Fruit fly (Drosophila melanogaster): ENCODE measurements around the gene CG34124.

The CG34124 gene

DNA sequence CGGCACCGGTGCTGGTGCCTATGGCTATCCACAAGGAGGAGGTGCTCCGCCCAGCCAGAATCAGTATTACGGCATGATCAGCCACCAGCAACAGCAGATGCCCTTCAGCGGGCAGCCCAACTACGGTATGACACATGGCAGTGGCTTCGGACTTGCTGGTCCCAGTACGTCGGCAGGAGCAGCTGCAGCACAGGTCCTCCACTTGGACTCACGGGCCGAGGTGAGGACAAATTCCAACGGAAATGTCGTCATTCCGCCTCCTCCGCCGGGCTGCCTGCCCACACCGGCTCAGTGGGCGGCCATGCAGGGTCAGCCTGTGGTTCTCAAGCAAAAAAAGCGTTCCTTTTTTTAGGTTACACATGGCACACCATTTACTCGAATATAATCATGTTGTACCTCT lies 7.7 kb downstream of the CG34124 start:
- TF ChIP-seq CG17801 (GFP tag; optimal IDR thresholded peaks at IDR 0.05; ENCODE audit: partially characterized antibody), result no peak

DNA sequence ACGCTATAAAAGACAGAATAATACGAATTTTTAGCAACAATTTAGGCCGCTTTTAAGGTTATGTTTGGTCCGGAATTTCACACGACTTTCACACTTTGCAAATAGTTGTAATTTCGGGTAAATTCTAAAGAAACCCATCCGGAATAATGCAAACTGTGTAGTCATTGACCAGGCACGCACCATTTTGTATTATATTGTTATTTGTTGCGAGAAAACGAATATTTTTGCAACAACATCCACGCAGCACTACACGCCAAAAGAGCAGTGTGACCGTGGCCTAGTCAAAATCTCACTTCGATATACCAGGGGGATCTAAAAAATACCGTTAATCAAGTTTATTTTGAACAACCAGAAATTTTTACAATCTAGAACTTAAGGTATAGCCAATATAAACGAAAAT lies 9.3 kb downstream of the CG34124 start, which contains the start of gene eIF3i:
TSS of gene eIF3i (minus strand) at position 265 of the 400 bp plus-strand sequence.
- no peak for TF ChIP-seq CG17801 (GFP tag; optimal IDR thresholded peaks at IDR 0.05; ENCODE audit: partially characterized antibody)

DNA sequence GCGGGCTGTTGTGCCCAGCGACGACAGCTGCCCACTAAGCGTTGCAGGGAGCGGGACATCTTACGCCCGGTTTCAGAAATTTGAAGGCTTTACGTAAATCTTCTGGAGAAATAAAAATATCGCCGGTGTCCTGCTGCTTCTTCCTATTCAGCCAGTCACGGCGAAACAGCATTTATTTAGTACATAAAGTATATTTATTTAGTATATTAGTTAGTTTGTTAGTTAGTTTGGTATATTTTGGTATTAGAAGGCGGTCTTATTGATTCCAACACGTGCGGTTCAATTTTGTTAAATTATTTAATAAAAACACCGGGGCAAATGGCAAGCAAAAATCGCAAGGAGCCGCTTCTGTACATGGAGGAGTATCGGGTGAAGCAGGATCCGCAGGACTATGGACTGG lies 10.6 kb downstream of the CG34124 start, which contains the start of the genes Scox and Polr1C:
TSS of gene Scox (minus strand) at position 169 of the 400 bp plus-strand sequence.
TSS of gene Polr1C (plus strand) at position 238 of the 400 bp plus-strand sequence.
- TF ChIP-seq CG17801 (GFP tag; optimal IDR thresholded peaks at IDR 0.05; ENCODE audit: partially characterized antibody), result no peak

DNA sequence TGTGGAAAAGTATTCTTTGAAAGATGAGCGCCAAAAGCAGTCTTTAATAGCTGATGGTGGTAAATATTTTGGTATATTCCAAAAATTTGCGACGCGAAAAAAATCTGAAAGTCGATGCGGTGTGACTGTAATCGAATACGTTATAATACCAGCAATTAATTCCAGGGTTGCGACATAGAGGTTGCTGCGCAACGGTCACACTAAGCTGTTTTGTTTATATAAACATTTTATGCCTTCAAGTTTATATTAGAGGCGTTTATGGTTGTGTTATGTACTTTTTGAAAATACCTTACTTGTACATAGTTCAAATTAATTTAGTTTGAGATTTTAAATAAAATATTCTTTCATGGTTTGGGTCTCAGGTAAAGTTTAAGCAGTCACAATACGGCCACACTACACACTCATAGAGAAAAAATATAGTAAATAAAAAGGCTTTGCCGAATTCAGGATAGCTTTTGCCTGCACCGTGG lies 13.2 kb downstream of the CG34124 start, which contains the start of gene CG14043:
TSS of gene CG14043 (plus strand) at position 374 of the 470 bp plus-strand sequence.
- TF ChIP-seq CG17801 (GFP tag; optimal IDR thresholded peaks at IDR 0.05; ENCODE audit: partially characterized antibody), result peak; percentile 7

DNA sequence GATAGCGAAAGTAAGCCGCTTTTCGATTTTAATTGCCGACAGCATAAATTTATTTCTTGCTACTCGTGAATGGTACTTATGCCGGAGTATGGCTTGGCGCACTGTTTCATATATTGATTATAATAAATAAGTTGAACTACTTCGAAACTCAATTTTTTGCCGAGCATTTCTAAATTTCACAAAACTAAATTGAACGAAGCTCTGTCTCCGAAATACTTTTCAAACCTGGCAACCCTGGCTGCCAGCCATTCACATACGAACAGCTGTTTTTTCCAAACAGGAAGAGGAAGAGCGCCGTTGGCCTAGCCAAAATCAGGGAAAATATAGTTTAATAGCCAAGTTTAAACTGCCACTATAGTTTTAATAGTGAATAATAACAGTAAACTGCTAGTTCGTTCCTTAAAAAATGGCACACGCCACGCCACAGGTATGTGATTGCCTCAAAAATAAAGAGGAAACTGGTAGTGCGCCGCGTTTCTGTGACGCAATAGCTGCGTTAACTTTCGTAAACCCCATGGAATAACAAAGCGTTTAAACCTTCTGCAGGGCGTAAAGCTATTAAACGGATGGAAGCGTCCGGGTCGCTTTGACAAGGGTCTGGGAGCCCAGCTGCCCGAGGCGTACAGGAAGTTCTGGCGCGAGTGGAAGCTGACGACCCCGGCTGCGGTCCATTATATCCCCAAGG lies 15.7 kb downstream of the CG34124 start, which contains the start of gene mRpL28:
TSS of gene mRpL28 (plus strand) at position 246 of the 685 bp plus-strand sequence.
- TF ChIP-seq CG17801 (GFP tag; optimal IDR thresholded peaks at IDR 0.05; ENCODE audit: partially characterized antibody), result peak; percentile 10

DNA sequence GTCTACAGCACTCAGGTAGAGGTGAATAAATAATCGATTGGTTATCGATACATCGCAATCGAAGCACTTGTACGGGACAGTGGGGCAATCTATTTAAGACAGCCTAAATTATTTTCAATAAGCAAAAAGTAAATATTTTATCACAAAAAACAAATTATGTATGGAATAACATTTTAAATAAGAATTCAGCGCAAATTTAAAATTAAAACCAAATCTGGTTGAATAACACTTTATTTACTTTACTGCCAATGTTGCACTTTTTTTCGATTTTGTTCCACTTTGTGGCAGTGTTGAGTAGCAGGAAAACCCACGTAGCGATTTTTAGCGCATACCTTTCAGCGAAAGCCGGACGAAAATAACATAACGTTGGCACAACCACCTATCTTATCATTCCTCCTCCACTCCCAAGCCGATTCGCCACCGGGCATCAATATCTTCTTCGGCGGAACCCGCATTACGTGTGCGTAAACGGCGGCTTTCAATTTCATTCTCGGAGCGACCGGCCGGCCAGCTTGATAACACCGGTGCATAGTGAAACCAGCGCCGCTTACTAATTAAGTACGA lies 18.9 kb downstream of the CG34124 start, which contains the start of the genes Gmd and CG3792:
TSS of gene Gmd (minus strand) at position 36 of the 564 bp plus-strand sequence.
TSS of gene CG3792 (plus strand) at position 325 of the 564 bp plus-strand sequence.
- peak; percentile 94 for TF ChIP-seq CG17801 (GFP tag; optimal IDR thresholded peaks at IDR 0.05; ENCODE audit: partially characterized antibody)

DNA sequence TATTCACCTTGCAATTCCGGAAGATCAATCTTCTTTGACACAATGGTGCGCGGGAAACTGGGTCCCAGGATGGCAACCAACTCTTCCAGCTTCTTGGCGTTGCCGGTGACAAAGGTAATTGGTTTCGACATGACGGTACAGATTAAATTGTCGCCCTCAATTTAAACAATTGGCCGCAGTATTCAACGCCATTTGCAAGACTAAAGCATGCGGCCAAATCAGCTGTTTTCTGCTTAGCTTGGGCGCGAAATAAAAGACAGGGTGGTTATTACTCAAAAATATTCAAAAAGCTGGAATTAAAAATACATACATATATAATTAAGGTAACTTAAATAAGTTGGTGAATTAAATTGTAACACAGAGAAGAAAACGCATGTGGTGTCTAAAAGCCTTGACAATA lies 20.9 kb downstream of the CG34124 start, which contains the start of gene CG8891:
TSS of gene CG8891 (minus strand) at position 242 of the 400 bp plus-strand sequence.
- TF ChIP-seq CG17801 (GFP tag; optimal IDR thresholded peaks at IDR 0.05; ENCODE audit: partially characterized antibody), result no peak

DNA sequence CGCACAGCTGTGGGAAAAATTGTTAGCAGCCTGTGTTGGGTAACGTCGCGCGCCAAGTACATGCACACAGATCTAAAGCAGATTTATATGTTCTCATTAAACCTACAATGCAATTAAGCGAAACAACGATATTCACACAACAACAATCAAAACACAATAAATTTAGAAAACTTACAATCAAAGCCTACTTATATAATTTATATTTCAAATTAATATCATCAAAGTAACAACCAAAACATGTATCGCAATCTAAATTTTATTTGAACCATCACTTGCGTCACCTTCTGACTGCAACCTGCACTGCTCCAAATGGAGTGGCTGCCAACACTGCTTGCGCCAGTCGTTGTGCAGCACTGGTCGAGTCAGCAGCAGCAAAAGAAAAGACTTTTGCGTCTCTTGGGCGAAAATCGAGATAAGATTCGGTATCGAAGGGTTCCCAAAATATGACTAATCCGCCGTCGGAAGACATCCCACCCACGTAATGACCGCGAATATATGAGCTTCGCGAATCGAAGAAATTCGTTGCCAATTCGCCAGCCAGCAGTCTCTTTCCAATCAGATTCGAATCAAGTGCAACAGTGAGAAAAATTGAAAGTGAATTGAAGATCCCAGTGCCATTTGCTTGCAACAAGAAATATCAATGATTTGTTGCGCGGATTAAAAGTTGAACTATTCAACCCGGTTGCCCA lies 23.2 kb downstream of the CG34124 start, which contains the start of the genes CG8892 and CG34126:
TSS of gene CG8892 (minus strand) at position 315 of the 689 bp plus-strand sequence.
TSS of gene CG34126 (plus strand) at position 337 of the 689 bp plus-strand sequence.
- TF ChIP-seq CG17801 (GFP tag; optimal IDR thresholded peaks at IDR 0.05; ENCODE audit: partially characterized antibody), result peak; percentile 96

DNA sequence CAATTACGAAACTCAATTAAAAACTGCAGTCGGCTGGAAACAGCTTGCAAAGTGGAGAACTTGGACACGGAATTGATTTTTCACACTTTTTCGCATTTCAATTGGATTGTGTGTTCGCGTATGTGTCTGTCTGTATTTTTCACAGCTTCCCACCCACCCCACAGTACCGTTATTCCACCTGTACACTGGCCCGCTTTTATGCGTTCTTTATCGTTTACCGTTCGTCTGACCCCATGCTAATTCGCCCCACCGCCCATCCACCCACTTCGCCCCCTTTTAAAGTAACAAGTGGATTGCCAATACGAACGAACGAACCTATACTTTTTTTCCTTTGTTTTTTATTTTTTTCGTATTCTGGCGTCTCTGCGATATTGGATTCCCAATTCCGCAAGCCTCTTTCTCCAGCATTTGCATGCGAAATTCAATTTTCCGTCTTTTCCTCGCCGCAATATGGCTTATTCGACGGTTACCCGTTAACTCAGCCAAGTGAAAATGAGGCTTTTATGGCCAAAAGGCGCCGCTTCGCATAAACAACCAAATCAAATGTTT lies 24.0 kb downstream of the CG34124 start:
- TF ChIP-seq CG17801 (GFP tag; optimal IDR thresholded peaks at IDR 0.05; ENCODE audit: partially characterized antibody), result no peak

DNA sequence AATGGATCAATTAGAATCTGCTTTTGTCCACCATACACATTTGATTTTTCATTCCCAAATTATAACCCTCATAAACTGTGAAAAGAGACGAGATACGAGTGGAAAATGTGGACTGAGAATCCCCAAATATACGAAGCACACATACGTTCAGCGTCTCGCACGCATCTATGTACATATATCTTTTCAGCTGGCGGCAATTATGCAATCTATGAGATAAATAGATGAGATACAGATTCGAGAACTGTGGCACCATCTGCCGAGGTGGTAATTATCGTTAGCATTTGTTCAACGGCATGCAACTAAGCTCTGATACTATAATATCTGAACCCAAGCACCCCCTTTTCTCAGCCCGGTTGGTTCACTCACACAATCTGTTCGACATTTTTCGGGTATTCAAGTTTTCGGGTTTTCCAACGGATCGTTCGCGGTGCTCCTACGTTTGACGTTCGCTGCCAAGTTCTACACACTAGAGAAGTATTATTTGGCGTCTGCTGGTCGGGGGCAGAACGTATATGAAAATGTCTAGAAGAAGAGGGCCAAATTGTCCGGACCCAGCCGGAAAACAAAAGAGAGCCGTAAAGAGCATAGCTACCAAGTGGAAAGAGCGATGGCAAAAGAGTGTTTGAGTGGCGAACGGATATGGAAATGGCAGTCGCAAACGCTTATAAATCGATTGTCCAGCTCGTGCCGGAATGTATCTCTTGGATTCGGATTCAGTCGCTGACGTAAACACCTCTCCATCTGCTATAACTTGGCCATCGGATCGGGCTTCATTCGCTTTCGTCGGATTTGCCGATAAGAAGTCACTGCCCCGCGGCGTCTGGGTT lies 37.0 kb downstream of the CG34124 start:
- TF ChIP-seq CG17801 (GFP tag; optimal IDR thresholded peaks at IDR 0.05; ENCODE audit: partially characterized antibody), result no peak

DNA sequence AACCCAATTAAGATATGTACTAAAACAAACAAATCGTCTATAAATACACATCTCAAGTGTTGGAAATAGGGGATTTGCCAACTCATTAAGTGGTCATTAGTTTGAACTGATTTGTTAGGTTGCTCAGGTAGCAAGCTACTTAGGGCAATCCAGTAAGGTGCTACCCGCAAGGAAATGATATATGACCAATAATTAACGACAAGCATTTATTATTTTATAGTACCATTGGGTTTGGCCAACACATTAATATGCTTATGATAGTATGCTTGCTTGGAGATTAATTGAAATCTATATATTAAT lies 37.6 kb downstream of the CG34124 start:
- TF ChIP-seq CG17801 (GFP tag; optimal IDR thresholded peaks at IDR 0.05; ENCODE audit: partially characterized antibody), result no peak

DNA sequence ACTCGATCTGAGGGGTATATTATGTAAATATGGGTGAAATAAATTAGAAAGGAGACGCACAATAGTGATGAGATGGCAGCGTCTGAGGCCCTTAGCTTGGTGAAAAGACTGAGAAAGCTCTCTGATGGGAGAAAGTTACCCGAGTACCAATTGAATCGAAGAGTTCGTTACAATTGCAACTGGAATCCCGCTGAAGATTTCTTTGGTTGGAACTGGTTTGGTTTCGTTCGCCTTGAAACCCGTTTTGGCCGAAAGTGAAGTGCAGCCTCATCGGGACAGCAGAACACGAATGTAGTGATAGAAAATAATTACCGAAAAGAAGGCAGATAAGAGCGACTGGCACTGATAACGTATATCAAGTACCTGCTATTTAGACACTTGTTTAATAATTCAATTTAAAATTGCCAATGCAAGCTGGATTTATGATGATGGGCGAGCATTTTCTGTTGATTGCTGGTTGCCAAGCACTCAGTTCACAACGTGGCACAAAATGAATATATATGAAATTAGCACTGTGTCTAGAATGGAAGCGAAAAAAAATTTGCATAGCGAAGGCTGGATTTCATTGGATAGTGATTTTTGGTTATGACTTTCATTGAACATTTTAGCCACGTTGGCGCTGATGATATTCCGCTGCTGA lies 38.2 kb downstream of the CG34124 start:
- TF ChIP-seq CG17801 (GFP tag; optimal IDR thresholded peaks at IDR 0.05; ENCODE audit: partially characterized antibody), result no peak

DNA sequence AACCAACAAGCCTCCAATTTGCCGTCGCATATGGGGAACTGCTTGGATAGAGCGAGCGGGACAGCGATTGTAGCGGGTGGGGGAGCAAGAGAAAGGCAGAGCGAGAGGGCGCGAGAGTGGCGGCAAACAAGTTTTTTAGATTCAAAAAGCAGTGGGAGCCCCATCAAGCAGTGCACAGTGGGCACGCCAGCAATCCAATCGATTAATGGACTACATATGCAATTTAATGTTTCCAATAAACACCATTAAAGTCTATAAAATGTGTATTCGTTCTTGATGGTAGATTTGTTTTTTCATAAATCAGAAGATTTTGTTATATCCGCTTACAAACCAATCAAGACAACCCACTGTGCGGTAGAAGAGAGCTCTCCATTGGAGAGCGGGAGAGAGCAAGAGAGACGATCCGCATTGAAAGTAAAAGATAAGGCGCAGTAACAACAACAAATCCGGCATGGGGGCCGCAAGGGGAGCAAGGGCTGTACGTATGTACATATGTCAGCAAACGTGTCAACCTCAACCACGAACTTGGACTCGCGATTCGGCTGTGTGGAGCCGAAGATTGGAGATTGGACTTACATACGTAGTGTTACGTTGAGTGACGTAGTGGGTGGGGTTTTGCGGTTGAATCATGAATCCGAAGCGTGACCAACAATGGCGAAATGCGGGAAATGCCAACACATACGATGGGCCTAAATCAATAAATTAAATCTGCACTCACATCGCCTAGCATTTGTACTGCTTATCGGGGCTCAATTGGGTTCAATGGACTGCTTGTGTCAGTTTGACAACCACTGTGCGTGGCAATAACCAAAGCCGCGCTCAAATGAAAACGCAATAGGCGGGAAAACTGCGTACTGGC lies 39.4 kb downstream of the CG34124 start:
- peak; percentile 93 for TF ChIP-seq CG17801 (GFP tag; optimal IDR thresholded peaks at IDR 0.05; ENCODE audit: partially characterized antibody)
